Worm (Caenorhabditis elegans) whole organism, young adult: ENCODE measurements around the gene K08D10.11.
A peak's percentile ranks its signal among the peaks of the same experiment; 100 is the strongest.
"Not testable (repeated sequence)": the region's sequence is repeated elsewhere in the genome, so short reads cannot be mapped to it uniquely, and the experiment has no call there.

Experiments used
- C06A6.2 ChIP-seq: fragments of 200-800 bp; sonication (Bioruptor generic); conservative IDR thresholded peaks from 2 replicates; pipeline ENCODE4 v1.3.6; 2022; ENCODE audit warnings: missing genetic modification characterization, missing compliant biosample characterization
- F22D6.2 ChIP-seq: sonication (generic microtip); optimal IDR thresholded peaks from 2 replicates; lab custom pipeline; 2016; ENCODE audit warnings: mild to moderate bottlenecking, missing genetic modification characterization, missing compliant biosample characterization
- F23B12.7 ChIP-seq: sonication (generic microtip); optimal IDR thresholded peaks from 2 replicates; lab custom pipeline; 2017; ENCODE audit warnings: missing genetic modification characterization, mild to moderate bottlenecking, missing compliant biosample characterization, antibody characterized with exemption, moderate library complexity; ENCODE audit not compliant: insufficient read depth
- F33H1.4 ChIP-seq: fragments of 200-800 bp; sonication (Bioruptor generic); IDR thresholded peaks from 2 replicates; pipeline ENCODE4 v1.3.6; 2022; ENCODE audit warnings: missing genetic modification reagents, missing genetic modification characterization, missing compliant biosample characterization
- F52B5.7 ChIP-seq: sonication (generic microtip); optimal IDR thresholded peaks from 2 replicates; lab custom pipeline; 2016; ENCODE audit warnings: mild to moderate bottlenecking, missing genetic modification characterization, missing compliant biosample characterization
- F55B11.4 ChIP-seq: sonication (generic microtip); optimal IDR thresholded peaks from 2 replicates; lab custom pipeline; 2016; ENCODE audit warnings: missing compliant biosample characterization, missing genetic modification characterization, borderline replicate concordance; ENCODE audit not compliant: insufficient read depth
- F57C9.4 ChIP-seq: sonication (generic microtip); optimal IDR thresholded peaks from 2 replicates; lab custom pipeline; 2017; ENCODE audit warnings: mild to moderate bottlenecking, missing genetic modification characterization, missing compliant biosample characterization
- T26A5.8 ChIP-seq: sonication (generic microtip); optimal IDR thresholded peaks from 2 replicates; lab custom pipeline; 2016; ENCODE audit warnings: missing genetic modification characterization, missing compliant biosample characterization
- Y95B8A.8 ChIP-seq: fragments of 200-800 bp; sonication (Bioruptor generic); IDR thresholded peaks from 2 replicates; pipeline ENCODE4 v1.3.6; 2022; ENCODE audit warnings: missing genetic modification reagents, missing genetic modification characterization, missing compliant biosample characterization
- cebp-1 ChIP-seq, 2 experiments: fragments of 200-800 bp in 1 of 2; sonication (Bioruptor generic) in 1 of 2; sonication (generic microtip) in 1 of 2; IDR thresholded peaks in 1 of 2; optimal IDR thresholded peaks in 1 of 2; 2 replicates each; pipeline versions ENCODE4 v1.3.6 to Lab custom; 2017 to 2022; ENCODE audit warnings: missing compliant biosample characterization in 2 of 2, missing genetic modification characterization in 2 of 2, mild to moderate bottlenecking in 1 of 2, missing genetic modification reagents in 1 of 2, moderate library complexity in 1 of 2
- cebp-2 ChIP-seq: fragments of 200-800 bp; sonication (Bioruptor generic); IDR thresholded peaks from 2 replicates; pipeline ENCODE4 v1.3.6; 2022; ENCODE audit warnings: missing genetic modification characterization, missing compliant biosample characterization
- ceh-79 ChIP-seq: sonication (generic microtip); optimal IDR thresholded peaks from 2 replicates; lab custom pipeline; 2017; ENCODE audit warnings: mild to moderate bottlenecking, missing genetic modification characterization, missing compliant biosample characterization
- dpl-1 ChIP-seq: fragments of 150-350 bp; optimal IDR thresholded peaks from 2 replicates; lab custom pipeline; 2014; ENCODE audit warnings: missing biosample characterization, missing genetic modification reagents, missing genetic modification characterization
- efl-1 ChIP-seq: fragments of 150-350 bp; optimal IDR thresholded peaks from 2 replicates; lab custom pipeline; 2014; ENCODE audit warnings: missing biosample characterization, missing genetic modification reagents, missing genetic modification characterization
- egl-18 ChIP-seq: fragments of 200-800 bp; sonication (Bioruptor generic); IDR thresholded peaks from 2 replicates; pipeline ENCODE4 v1.3.6; 2022; ENCODE audit warnings: missing genetic modification reagents, missing genetic modification characterization, missing compliant biosample characterization
- egl-44 ChIP-seq: fragments of 200-800 bp; sonication (Bioruptor generic); IDR thresholded peaks from 2 replicates; pipeline ENCODE4 v1.3.6; 2022; ENCODE audit warnings: missing genetic modification reagents, missing genetic modification characterization, missing compliant biosample characterization
- egrh-3 ChIP-seq: fragments of 200-800 bp; sonication (Bioruptor generic); IDR thresholded peaks from 2 replicates; pipeline ENCODE4 v1.3.6; 2022; ENCODE audit warnings: missing genetic modification reagents, missing genetic modification characterization, missing compliant biosample characterization
- ets-4 ChIP-seq: fragments of 200-800 bp; sonication (Bioruptor generic); optimal IDR thresholded peaks from 2 replicates; lab custom pipeline; 2018; ENCODE audit warnings: mild to moderate bottlenecking, missing genetic modification characterization, missing compliant biosample characterization
- fkh-3 ChIP-seq: sonication (generic microtip); optimal IDR thresholded peaks from 2 replicates; lab custom pipeline; 2016; ENCODE audit warnings: mild to moderate bottlenecking, missing genetic modification characterization, missing compliant biosample characterization
- him-1 ChIP-seq: sonication (generic microtip); optimal IDR thresholded peaks from 2 replicates; lab custom pipeline; 2016; ENCODE audit warnings: missing genotype, missing genetic modification reagents, missing genetic modification characterization, missing compliant biosample characterization
- hlh-26 ChIP-seq: fragments of 200-800 bp; sonication (Bioruptor generic); conservative IDR thresholded peaks from 2 replicates; pipeline ENCODE4 v1.3.6; 2022; ENCODE audit warnings: missing genetic modification reagents, missing genetic modification characterization, missing compliant biosample characterization
- hmg-1.2 ChIP-seq: fragments of 200-800 bp; sonication (Bioruptor generic); IDR thresholded peaks from 2 replicates; pipeline ENCODE4 v1.3.6; 2022; ENCODE audit warnings: missing genetic modification reagents, missing genetic modification characterization, missing compliant biosample characterization
- hmg-20 ChIP-seq: fragments of 200-800 bp; sonication (Bioruptor generic); IDR thresholded peaks from 2 replicates; pipeline ENCODE4 v1.3.6; 2022; ENCODE audit warnings: missing genetic modification reagents, missing genetic modification characterization, missing compliant biosample characterization
- lag-1 ChIP-seq: fragments of 200-800 bp; sonication (Bioruptor generic); IDR thresholded peaks from 2 replicates; pipeline ENCODE4 v1.3.6; 2022; ENCODE audit warnings: missing genetic modification reagents, missing genetic modification characterization, missing compliant biosample characterization
- let-607 ChIP-seq, 2 experiments: fragments of 200-800 bp in 1 of 2; sonication (Bioruptor generic) in 1 of 2; sonication (generic microtip) in 1 of 2; optimal IDR thresholded peaks; 2 replicates each; lab custom pipeline; 2016 to 2018; ENCODE audit warnings: mild to moderate bottlenecking in 2 of 2, missing compliant biosample characterization in 2 of 2, missing genetic modification characterization in 2 of 2, moderate library complexity in 2 of 2, missing genotype in 1 of 2
- lin-26 ChIP-seq: fragments of 200-800 bp; sonication (Bioruptor generic); IDR thresholded peaks from 2 replicates; pipeline ENCODE4 v1.3.6; 2022; ENCODE audit warnings: missing genetic modification reagents, missing genetic modification characterization, missing compliant biosample characterization
- lsl-1 ChIP-seq: fragments of 200-800 bp; sonication (Bioruptor generic); optimal IDR thresholded peaks from 2 replicates; lab custom pipeline; 2018; ENCODE audit warnings: mild to moderate bottlenecking, missing genetic modification characterization, moderate library complexity, missing compliant biosample characterization
- madf-8 ChIP-seq: fragments of 200-800 bp; sonication (Bioruptor generic); conservative IDR thresholded peaks from 2 replicates; pipeline ENCODE4 v1.3.6; 2022; ENCODE audit warnings: missing genetic modification reagents, missing genetic modification characterization, missing compliant biosample characterization
- nhr-179 ChIP-seq: sonication (generic microtip); optimal IDR thresholded peaks from 2 replicates; lab custom pipeline; 2016; ENCODE audit warnings: mild to moderate bottlenecking, missing genetic modification characterization, missing compliant biosample characterization
- nhr-27 ChIP-seq: fragments of 200-800 bp; sonication (Bioruptor generic); optimal IDR thresholded peaks from 2 replicates; lab custom pipeline; 2018; ENCODE audit warnings: mild to moderate bottlenecking, missing genetic modification characterization, moderate library complexity, missing compliant biosample characterization
- rec-8 ChIP-seq, 2 experiments: sonication (generic microtip); optimal IDR thresholded peaks; 2 replicates each; lab custom pipeline; 2016; ENCODE audit warnings: mild to moderate bottlenecking in 2 of 2, missing genetic modification characterization in 2 of 2, missing genetic modification reagents in 2 of 2, missing genotype in 2 of 2, missing biosample characterization in 1 of 2, missing compliant biosample characterization in 1 of 2, moderate library complexity in 1 of 2
- snpc-1.3 ChIP-seq: sonication (generic microtip); optimal IDR thresholded peaks from 2 replicates; lab custom pipeline; 2017; ENCODE audit warnings: missing genetic modification characterization, mild to moderate bottlenecking, missing compliant biosample characterization, antibody characterized with exemption, moderate library complexity, missing genotype, missing genetic modification reagents; ENCODE audit not compliant: insufficient read depth
- somi-1 ChIP-seq: fragments of 200-800 bp; sonication (Bioruptor generic); optimal IDR thresholded peaks from 2 replicates; lab custom pipeline; 2018; ENCODE audit warnings: mild to moderate bottlenecking, missing genetic modification characterization, missing compliant biosample characterization
- unc-62 ChIP-seq: fragments of 150-350 bp; optimal IDR thresholded peaks from 2 replicates; lab custom pipeline; 2014; ENCODE audit warnings: missing biosample characterization, missing genetic modification reagents, missing genetic modification characterization
- zim-3 ChIP-seq: sonication (generic microtip); optimal IDR thresholded peaks from 2 replicates; lab custom pipeline; 2017; ENCODE audit warnings: mild to moderate bottlenecking, missing genetic modification characterization, moderate library complexity, missing compliant biosample characterization
- ztf-26 ChIP-seq: sonication (generic microtip); optimal IDR thresholded peaks from 2 replicates; lab custom pipeline; 2017; ENCODE audit warnings: missing genetic modification characterization, missing compliant biosample characterization

Gene K08D10.11

ce11 chrIV:4186099-4186498, at the start of gene K08D10.11:
Gene K08D10.11, minus strand, starts transcription at chrIV:4186199.
- TF ChIP-seq ztf-26 (tag; lab: Kevin White, UChicago); egl-18 (GFP tag; lab: Robert Waterston, UW); F52B5.7 (tag; lab: Kevin White, UChicago): not testable (repeated sequence)
- TF ChIP-seq, all 124 proteins: peak for 0; not testable (repeated sequence) for 124

- TF ChIP-seq nhr-179 (tag; lab: Kevin White, UChicago) (no peak), lin-26 (GFP tag; lab: Robert Waterston, UW) (0 out of 2 replicates have a peak, but pooled peaks have one; percentile 18)
Observed at ce11 chrIV:4235315-4236024, 49.5 kb upstream of the K08D10.11 start, which contains the start of the genes zipt-2.2 and dpy-13. Gene zipt-2.2, minus strand, starts transcription at chrIV:4235365. Gene dpy-13, plus strand, starts transcription at chrIV:4235614.

- no peak for TF ChIP-seq madf-8
- TF ChIP-seq fkh-3 (tag; lab: Kevin White, UChicago), result no peak
- TF ChIP-seq Y95B8A.8, result no peak
- TF ChIP-seq F23B12.7 (tag; lab: Kevin White, UChicago), result no peak
- TF ChIP-seq F33H1.4, result no peak
- TF ChIP-seq ceh-79, result no peak
- TF ChIP-seq hmg-1.2 (GFP tag; lab: Robert Waterston, UW), result no peak
- TF ChIP-seq lsl-1 (GFP tag; lab: Kevin White, UChicago), result no peak
- TF ChIP-seq efl-1 (GFP tag; lab: Kevin White, UChicago), result no peak
- no peak for TF ChIP-seq let-607 (tag; optimal IDR thresholded peaks at IDR 0.05; lab: Kevin White, UChicago)
Observed at ce11 chrIV:4227917-4228316, 41.9 kb upstream of the K08D10.11 start, which contains the start of gene srbc-70. Gene srbc-70, minus strand, starts transcription at chrIV:4228017.

- no peak for TF ChIP-seq lag-1 (GFP tag; lab: Robert Waterston, UW)
- no peak for TF ChIP-seq ets-4 (GFP tag; lab: Kevin White, UChicago)
- no peak for TF ChIP-seq nhr-27 (tag; lab: Kevin White, UChicago)
- no peak for TF ChIP-seq dpl-1 (GFP tag; lab: Kevin White, UChicago)
- TF ChIP-seq, all 124 proteins: peak for 0
Observed at ce11 chrIV:4225851-4226250, 39.9 kb upstream of the K08D10.11 start, which contains the start of gene srbc-71. Gene srbc-71, minus strand, starts transcription at chrIV:4225951.

- no peak for TF ChIP-seq him-1
- no peak for TF ChIP-seq T26A5.8 (tag; lab: Kevin White, UChicago)
- TF ChIP-seq egl-44, result no peak
- no peak for TF ChIP-seq F22D6.2 (tag; lab: Kevin White, UChicago)
- no peak for TF ChIP-seq somi-1
- TF ChIP-seq egrh-3 (GFP tag; lab: Robert Waterston, UW), result no peak
- no peak for TF ChIP-seq hmg-20 (GFP tag; lab: Robert Waterston, UW)
- no peak for TF ChIP-seq madf-8
- no peak for TF ChIP-seq F57C9.4 (tag; lab: Kevin White, UChicago)
- TF ChIP-seq cebp-2 (GFP tag; lab: Robert Waterston, UW), result no peak
- no peak for TF ChIP-seq nhr-179 (tag; lab: Kevin White, UChicago)
- TF ChIP-seq nhr-27 (tag; lab: Kevin White, UChicago), result no peak
- TF ChIP-seq snpc-1.3 (tag; lab: Kevin White, UChicago), result no peak
- TF ChIP-seq rec-8 (tag; optimal IDR thresholded peaks at IDR 0.05; lab: Kevin White, UChicago), result no peak
- TF ChIP-seq hlh-26 (GFP tag; lab: Robert Waterston, UW), result no peak
- TF ChIP-seq C06A6.2 (GFP tag; lab: Robert Waterston, UW), result no peak
- TF ChIP-seq zim-3, result no peak
- TF ChIP-seq unc-62 (GFP tag; lab: Kevin White, UChicago), result no peak
- TF ChIP-seq F55B11.4 (tag; lab: Kevin White, UChicago), result no peak
- no peak for TF ChIP-seq cebp-1 (GFP tag; IDR thresholded peaks at IDR 0.05; lab: Robert Waterston, UW)
- TF ChIP-seq cebp-1 (tag; optimal IDR thresholded peaks at IDR 0.05; lab: Kevin White, UChicago), result no peak
Observed at ce11 chrIV:4219983-4220382, 34.0 kb upstream of the K08D10.11 start, which contains the start of gene F30B5.11. Gene F30B5.11, minus strand, starts transcription at chrIV:4220083.
